Worm (Caenorhabditis elegans): ENCODE measurements around the gene csn-5.

csn-5 gene

DNA sequence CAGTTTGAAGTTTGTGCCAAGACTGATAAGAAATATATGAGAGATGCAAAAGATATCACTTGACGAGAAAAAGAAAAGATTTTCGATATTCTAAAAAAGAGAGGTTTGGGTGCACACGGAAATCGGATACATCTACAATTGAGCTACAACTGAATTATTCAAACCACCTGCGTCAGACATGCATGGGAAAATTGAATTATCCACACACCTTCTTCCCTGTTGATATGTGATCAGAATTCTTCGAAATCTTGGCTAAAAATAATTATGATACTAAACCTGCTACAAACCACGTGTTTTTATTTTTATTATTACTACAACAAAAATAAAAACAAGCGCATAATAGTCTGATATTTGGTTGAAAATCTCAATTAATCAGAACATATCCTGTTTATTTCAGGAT is 8.9 kb downstream of the csn-5 start:
- peak; percentile 19 for TF ChIP-seq ces-1 (GFP tag; optimal IDR thresholded peaks at IDR 0.05)
- TF ChIP-seq lin-13 (tag; optimal IDR thresholded peaks at IDR 0.05), result no peak
- TF ChIP-seq ceh-83 (GFP tag; optimal IDR thresholded peaks at IDR 0.05), result no peak

DNA sequence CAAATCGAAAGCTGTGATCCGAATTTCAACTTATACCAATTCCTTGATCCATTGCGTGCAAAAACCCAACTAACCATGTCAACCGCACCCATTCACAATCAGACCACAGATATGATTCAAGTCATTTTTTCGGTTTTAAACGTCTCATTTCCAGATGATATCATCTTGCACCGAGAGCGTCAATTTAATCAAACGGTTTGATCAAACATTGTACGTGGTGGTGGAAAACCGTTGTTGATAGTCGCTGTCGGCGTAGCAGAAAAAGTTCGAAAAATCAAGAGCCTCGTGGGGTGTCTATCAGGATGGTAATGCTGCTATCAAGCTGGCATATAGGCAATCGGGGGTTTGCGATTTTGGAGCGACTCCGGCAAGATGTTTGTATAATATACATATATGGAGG is 9.6 kb downstream of the csn-5 start:
- no peak for TF ChIP-seq ham-2 (GFP tag; optimal IDR thresholded peaks at IDR 0.05)

DNA sequence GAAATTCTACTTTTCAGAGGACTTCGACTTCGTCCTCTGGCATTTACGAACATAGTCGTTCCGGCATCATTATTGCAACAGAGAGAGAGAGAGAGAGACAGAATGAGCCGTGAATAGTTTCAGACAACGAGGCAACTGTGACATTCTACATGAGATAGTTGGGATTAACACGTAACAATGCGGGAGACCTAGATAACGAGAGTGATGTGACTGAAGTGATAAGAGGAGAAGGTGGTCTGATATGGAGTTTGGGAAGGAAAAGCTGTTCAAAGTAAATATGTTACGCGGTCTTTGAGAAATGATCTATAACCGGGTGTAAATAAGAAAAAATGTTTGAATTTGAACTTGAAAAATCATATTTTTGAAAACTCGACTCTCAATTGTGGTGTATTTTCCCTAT is 10.1 kb downstream of the csn-5 start:
- no peak for TF ChIP-seq drap-1 (GFP tag; optimal IDR thresholded peaks at IDR 0.05)
- no peak for TF ChIP-seq flh-1 (GFP tag; optimal IDR thresholded peaks at IDR 0.05)
- no peak for TF ChIP-seq lsy-2 (tag; optimal IDR thresholded peaks at IDR 0.05)
- TF ChIP-seq snpc-4 (tag; optimal IDR thresholded peaks at IDR 0.05), result no peak
- TF ChIP-seq nhr-76 (tag; optimal IDR thresholded peaks at IDR 0.05), result no peak
- TF ChIP-seq ceh-83 (GFP tag; optimal IDR thresholded peaks at IDR 0.05), result no peak
- TF ChIP-seq unc-120 (tag; optimal IDR thresholded peaks at IDR 0.05; ENCODE audit: poor library complexity, severe bottlenecking), result no peak
- TF ChIP-seq blmp-1 (tag; optimal IDR thresholded peaks at IDR 0.05), result no peak

DNA sequence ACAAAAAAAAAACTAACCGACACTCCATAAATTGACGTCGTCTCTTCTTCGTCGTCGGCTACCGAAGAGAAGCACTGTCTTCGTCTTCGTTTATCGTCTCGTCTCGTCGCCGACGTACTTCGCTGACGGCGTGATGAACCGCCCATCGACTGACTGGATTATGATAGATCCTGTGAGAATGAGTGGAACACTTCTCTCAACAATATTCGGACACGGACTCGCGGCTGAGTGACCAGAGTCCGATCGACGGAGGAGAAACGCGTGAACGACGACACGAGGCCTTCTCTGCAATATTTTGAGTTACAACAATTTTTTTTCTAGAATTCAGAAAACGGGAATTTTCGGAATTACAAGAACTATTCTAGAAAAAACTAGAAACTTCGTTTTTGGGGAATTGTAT is 10.9 kb downstream of the csn-5 start, which contains the start of gene skn-1:
skn-1 (minus strand) TSS at position 146 of the 400 bp plus-strand sequence.
- TF ChIP-seq ces-1 (GFP tag; optimal IDR thresholded peaks at IDR 0.05) (no peak), mls-2 (tag; optimal IDR thresholded peaks at IDR 0.05) (no peak), nhr-2 (tag; optimal IDR thresholded peaks at IDR 0.05) (no peak), ceh-43 (GFP tag; optimal IDR thresholded peaks at IDR 0.05) (no peak), bed-3 (GFP tag; optimal IDR thresholded peaks at IDR 0.05) (no peak), lsy-2 (tag; optimal IDR thresholded peaks at IDR 0.05) (no peak), lin-32 (GFP tag; optimal IDR thresholded peaks at IDR 0.05) (no peak), flh-1 (GFP tag; optimal IDR thresholded peaks at IDR 0.05) (no peak), pha-4 (tag; optimal IDR thresholded peaks at IDR 0.05) (no peak), cnd-1 (tag; optimal IDR thresholded peaks at IDR 0.05) (no peak), mep-1 (tag; optimal IDR thresholded peaks at IDR 0.05) (no peak), sem-2 (GFP tag; optimal IDR thresholded peaks at IDR 0.05) (no peak), nhr-76 (tag; optimal IDR thresholded peaks at IDR 0.05) (no peak), mab-5 (tag; optimal IDR thresholded peaks at IDR 0.05) (no peak), sptf-1 (tag; optimal IDR thresholded peaks at IDR 0.05) (no peak), ceh-83 (GFP tag; optimal IDR thresholded peaks at IDR 0.05) (no peak), ztf-11 (tag; optimal IDR thresholded peaks at IDR 0.05) (no peak), nhr-28 (tag; optimal IDR thresholded peaks at IDR 0.05) (no peak), nhr-12 (tag; optimal IDR thresholded peaks at IDR 0.05) (no peak), unc-39 (tag; optimal IDR thresholded peaks at IDR 0.05) (no peak)

DNA sequence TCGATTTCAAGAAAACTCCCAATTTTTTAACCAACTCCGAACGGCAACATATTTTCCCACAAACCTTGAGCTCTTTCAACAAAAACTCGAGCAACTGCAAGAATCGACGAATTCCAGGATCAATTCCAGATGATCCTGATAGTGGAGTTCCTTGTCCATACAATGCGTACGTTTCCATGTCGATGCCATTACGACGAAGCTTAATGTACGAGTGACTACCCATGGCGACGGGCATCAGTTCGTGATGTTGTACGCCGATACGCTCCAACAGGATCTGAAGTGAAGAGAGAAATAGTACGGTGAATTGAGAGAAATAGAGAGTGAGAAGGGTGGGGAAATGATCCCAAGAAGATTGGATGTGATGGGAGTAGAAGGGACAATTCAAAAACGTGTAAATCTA is 12.7 kb downstream of the csn-5 start:
- TF ChIP-seq nhr-12 (tag; optimal IDR thresholded peaks at IDR 0.05), result no peak
- TF ChIP-seq ceh-39 (tag; optimal IDR thresholded peaks at IDR 0.05), result no peak
- no peak for TF ChIP-seq ceh-83 (GFP tag; optimal IDR thresholded peaks at IDR 0.05)
- TF ChIP-seq nhr-76 (tag; optimal IDR thresholded peaks at IDR 0.05), result no peak
- TF ChIP-seq unc-120 (tag; optimal IDR thresholded peaks at IDR 0.05; ENCODE audit: poor library complexity, severe bottlenecking), result no peak
- TF ChIP-seq zip-8 (tag; optimal IDR thresholded peaks at IDR 0.05), result no peak
- no peak for TF ChIP-seq lin-32 (GFP tag; optimal IDR thresholded peaks at IDR 0.05)
- no peak for TF ChIP-seq drap-1 (GFP tag; optimal IDR thresholded peaks at IDR 0.05)
- no peak for TF ChIP-seq sptf-1 (tag; optimal IDR thresholded peaks at IDR 0.05)
- TF ChIP-seq unc-39 (tag; optimal IDR thresholded peaks at IDR 0.05), result no peak
- TF ChIP-seq blmp-1 (tag; optimal IDR thresholded peaks at IDR 0.05), result no peak
- no peak for TF ChIP-seq ceh-43 (GFP tag; optimal IDR thresholded peaks at IDR 0.05)

DNA sequence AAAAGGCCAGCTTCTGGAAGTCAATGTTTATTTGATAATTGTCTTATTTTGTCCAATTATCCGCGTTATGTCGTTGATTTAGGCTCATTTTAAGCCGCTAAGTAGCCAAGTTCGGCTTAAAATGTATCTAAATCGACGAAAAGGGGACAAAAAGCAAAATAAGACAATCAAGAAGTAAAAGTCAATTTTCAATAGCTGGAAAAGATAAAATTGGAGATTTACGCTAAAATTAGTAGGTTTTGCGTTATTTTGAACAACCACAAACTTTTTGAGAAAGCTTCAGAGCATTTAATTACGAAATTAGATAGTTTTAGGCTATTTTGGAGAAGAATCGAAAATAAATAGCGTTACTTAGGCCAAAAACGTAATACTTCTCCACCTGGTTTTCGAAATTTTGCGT is 13.6 kb downstream of the csn-5 start:
- TF ChIP-seq pha-4 (tag; optimal IDR thresholded peaks at IDR 0.05) (no peak), lin-32 (GFP tag; optimal IDR thresholded peaks at IDR 0.05) (no peak), nhr-12 (tag; optimal IDR thresholded peaks at IDR 0.05) (no peak), sptf-1 (tag; optimal IDR thresholded peaks at IDR 0.05) (no peak), nhr-237 (tag; optimal IDR thresholded peaks at IDR 0.05) (no peak), elt-3 (tag; optimal IDR thresholded peaks at IDR 0.05) (no peak), mep-1 (tag; optimal IDR thresholded peaks at IDR 0.05) (no peak), bed-3 (GFP tag; optimal IDR thresholded peaks at IDR 0.05) (no peak), flh-1 (GFP tag; optimal IDR thresholded peaks at IDR 0.05) (no peak), ceh-43 (GFP tag; optimal IDR thresholded peaks at IDR 0.05) (no peak), mls-2 (tag; optimal IDR thresholded peaks at IDR 0.05) (no peak), unc-39 (tag; optimal IDR thresholded peaks at IDR 0.05) (no peak)
